Fruit fly (Drosophila melanogaster) whole organism, embryonic: Measurements from ENCODE around the gene CG15019.

Experiments used
- BEAF-32 ChIP-seq: fragments of 200-800 bp; sonication (Bioruptor generic); optimal IDR thresholded peaks from 3 replicates; lab custom pipeline; 2017; ENCODE audit warnings: missing biosample characterization, missing genetic modification characterization, mild to moderate bottlenecking, moderate library complexity, missing genetic modification reagents
- Blimp-1 ChIP-seq: fragments of 200-800 bp; sonication (Bioruptor generic); optimal IDR thresholded peaks from 3 replicates; lab custom pipeline; 2018; ENCODE audit warnings: missing biosample characterization, missing genetic modification characterization, mild to moderate bottlenecking, moderate library complexity, missing genetic modification reagents
- CG10462 ChIP-seq: fragments of 200-800 bp; sonication (Bioruptor generic); optimal IDR thresholded peaks from 2 replicates; lab custom pipeline; 2016; ENCODE audit warnings: missing biosample characterization, missing genetic modification characterization
- CG13894 ChIP-seq: fragments of 200-800 bp; sonication (Bioruptor generic); optimal IDR thresholded peaks from 3 replicates; lab custom pipeline; 2018; ENCODE audit warnings: missing biosample characterization, mild to moderate bottlenecking, missing genetic modification characterization, moderate library complexity
- CG14441 ChIP-seq: fragments of 200-800 bp; sonication (Bioruptor generic); IDR thresholded peaks from 2 replicates; pipeline ENCODE4 v1.3.6; 2022; ENCODE audit warnings: missing biosample characterization, missing genetic modification characterization
- CG14667 ChIP-seq: fragments of 200-800 bp; sonication (Bioruptor generic); IDR thresholded peaks from 2 replicates; pipeline ENCODE4 v1.3.6; 2022; ENCODE audit warnings: missing biosample characterization, missing genetic modification characterization
- CG1647 ChIP-seq: fragments of 200-800 bp; sonication (Bioruptor generic); optimal IDR thresholded peaks from 3 replicates; lab custom pipeline; 2016; ENCODE audit warnings: missing biosample characterization, missing genetic modification characterization
- CG1792 ChIP-seq: fragments of 200-800 bp; sonication (Bioruptor generic); optimal IDR thresholded peaks from 2 replicates; lab custom pipeline; 2016; ENCODE audit warnings: missing biosample characterization, missing genetic modification characterization
- CG18262 ChIP-seq: fragments of 200-800 bp; optimal IDR thresholded peaks from 3 replicates; lab custom pipeline; 2019; ENCODE audit warnings: missing biosample characterization, mild to moderate bottlenecking, missing genetic modification characterization, moderate library complexity
- CG1832 ChIP-seq: fragments of 200-800 bp; sonication (Bioruptor generic); optimal IDR thresholded peaks from 2 replicates; lab custom pipeline; 2017; ENCODE audit warnings: missing biosample characterization, mild to moderate bottlenecking, missing genetic modification characterization, inconsistent platforms
- CG2120 ChIP-seq: fragments of 200-800 bp; sonication (Bioruptor generic); optimal IDR thresholded peaks from 3 replicates; lab custom pipeline; 2016; ENCODE audit warnings: missing biosample characterization, missing genetic modification characterization
- CG2678 ChIP-seq: fragments of 200-800 bp; sonication (Bioruptor generic); optimal IDR thresholded peaks from 3 replicates; lab custom pipeline; 2019; ENCODE audit warnings: missing biosample characterization, mild to moderate bottlenecking, missing genetic modification characterization, moderate library complexity
- CG3838 ChIP-seq: fragments of 200-800 bp; sonication (Bioruptor generic); optimal IDR thresholded peaks from 3 replicates; lab custom pipeline; 2016; ENCODE audit warnings: missing biosample characterization, missing genetic modification characterization
- CG43689 ChIP-seq: fragments of 200-800 bp; sonication (Bioruptor generic); IDR thresholded peaks from 2 replicates; pipeline ENCODE4 v1.3.6; 2022; ENCODE audit warnings: missing biosample characterization, missing genetic modification characterization
- CG6654 ChIP-seq: fragments of 200-800 bp; sonication (Bioruptor generic); optimal IDR thresholded peaks from 2 replicates; lab custom pipeline; 2017; ENCODE audit warnings: missing biosample characterization, mild to moderate bottlenecking, missing genetic modification characterization
- CG7963 ChIP-seq: fragments of 200-800 bp; sonication (Bioruptor generic); IDR thresholded peaks from 3 replicates; pipeline ENCODE4 v1.3.6; 2022; ENCODE audit warnings: missing biosample characterization, missing genetic modification characterization; ENCODE audit not compliant: partially characterized antibody
- D19A ChIP-seq: fragments of 200-800 bp; optimal IDR thresholded peaks from 3 replicates; lab custom pipeline; 2019; ENCODE audit warnings: missing biosample characterization, mild to moderate bottlenecking, missing genetic modification characterization, moderate library complexity
- Doc2 ChIP-seq: fragments of 200-800 bp; sonication (Bioruptor generic); IDR thresholded peaks from 2 replicates; pipeline ENCODE4 v1.3.6; 2022; ENCODE audit warnings: missing biosample characterization, missing genetic modification characterization
- Dp ChIP-seq: fragments of 200-800 bp; sonication (Bioruptor generic); optimal IDR thresholded peaks from 2 replicates; lab custom pipeline; 2018; ENCODE audit warnings: missing biosample characterization, mild to moderate bottlenecking, missing genetic modification characterization, moderate library complexity
- Eip74EF ChIP-seq, 2 experiments: fragments of 200-800 bp in 1 of 2; fragments of >200 bp in 1 of 2; sonication (Bioruptor generic) in 1 of 2; optimal IDR thresholded peaks; 2 replicates each; lab custom pipeline; 2017 to 2019; ENCODE audit warnings: missing biosample characterization in 2 of 2, missing genetic modification characterization in 2 of 2, mild to moderate bottlenecking in 1 of 2, moderate library complexity in 1 of 2
- Kr ChIP-seq: fragments of 200-800 bp; sonication (Bioruptor generic); optimal IDR thresholded peaks from 2 replicates; lab custom pipeline; 2017; ENCODE audit warnings: missing biosample characterization, mild to moderate bottlenecking, missing genetic modification characterization
- Meics ChIP-seq: fragments of 200-800 bp; sonication (Bioruptor generic); optimal IDR thresholded peaks from 2 replicates; lab custom pipeline; 2017; ENCODE audit warnings: missing biosample characterization, mild to moderate bottlenecking, missing genetic modification characterization
- Pdp1 ChIP-seq, 2 experiments: fragments of 200-800 bp; sonication (Bioruptor generic); optimal IDR thresholded peaks; 3 replicates each; lab custom pipeline; 2016; ENCODE audit warnings: missing biosample characterization in 2 of 2, missing genetic modification characterization in 2 of 2, mild to moderate bottlenecking in 1 of 2, moderate library complexity in 1 of 2
- Sin3A ChIP-seq: fragments of >200 bp; optimal IDR thresholded peaks from 2 replicates; lab custom pipeline; 2018
- Six4 ChIP-seq: fragments of 200-800 bp; sonication (Bioruptor generic); optimal IDR thresholded peaks from 2 replicates; lab custom pipeline; 2016; ENCODE audit warnings: missing biosample characterization, missing genetic modification characterization
- Sry-β ChIP-seq: fragments of 200-800 bp; sonication (Bioruptor generic); optimal IDR thresholded peaks from 2 replicates; lab custom pipeline; 2018; ENCODE audit warnings: missing biosample characterization, mild to moderate bottlenecking, missing genetic modification characterization, moderate library complexity
- Sry-δ ChIP-seq: fragments of 200-800 bp; sonication (Bioruptor generic); optimal IDR thresholded peaks from 2 replicates; lab custom pipeline; 2016; ENCODE audit warnings: missing biosample characterization, missing genetic modification characterization
- Stat92E ChIP-seq, 3 experiments: fragments of >200 bp in 2 of 3; fragments of 200-800 bp in 1 of 3; sonication (Bioruptor generic) in 1 of 3; optimal IDR thresholded peaks; 2 replicates each; lab custom pipeline; 2017 to 2019; ENCODE audit warnings: missing biosample characterization in 3 of 3, missing genetic modification characterization in 3 of 3, mild to moderate bottlenecking in 1 of 3, moderate library complexity in 1 of 3
- Xbp1 ChIP-seq: fragments of 200-800 bp; sonication (Bioruptor generic); optimal IDR thresholded peaks from 3 replicates; lab custom pipeline; 2016; ENCODE audit warnings: missing biosample characterization, mild to moderate bottlenecking, missing genetic modification characterization
- al ChIP-seq: fragments of 200-800 bp; sonication (Bioruptor generic); IDR thresholded peaks from 2 replicates; pipeline ENCODE4 v1.3.6; 2022; ENCODE audit warnings: missing biosample characterization, missing genetic modification characterization
- ara ChIP-seq: fragments of 200-800 bp; sonication (Bioruptor generic); IDR thresholded peaks from 2 replicates; pipeline ENCODE4 v1.3.6; 2022; ENCODE audit warnings: missing biosample characterization, missing genetic modification characterization
- cad ChIP-seq: fragments of >200 bp; optimal IDR thresholded peaks from 2 replicates; lab custom pipeline; 2017; ENCODE audit warnings: missing biosample characterization, missing genetic modification characterization
- fd3F ChIP-seq: fragments of 200-800 bp; sonication (Bioruptor generic); optimal IDR thresholded peaks from 2 replicates; lab custom pipeline; 2018; ENCODE audit warnings: missing biosample characterization, mild to moderate bottlenecking, missing genetic modification characterization, moderate library complexity
- gsb-n ChIP-seq: fragments of 200-800 bp; sonication (Bioruptor generic); optimal IDR thresholded peaks from 3 replicates; lab custom pipeline; 2018; ENCODE audit warnings: missing biosample characterization, mild to moderate bottlenecking, missing genetic modification characterization
- gt ChIP-seq: fragments of 200-800 bp; sonication (Bioruptor generic); IDR thresholded peaks from 2 replicates; pipeline ENCODE4 v1.3.6; 2022; ENCODE audit warnings: missing biosample characterization, missing genetic modification characterization
- hbn ChIP-seq: fragments of 200-800 bp; sonication (Bioruptor generic); IDR thresholded peaks from 2 replicates; pipeline ENCODE4 v1.3.6; 2022; ENCODE audit warnings: missing biosample characterization, missing genetic modification characterization; ENCODE audit not compliant: partially characterized antibody
- her ChIP-seq: fragments of 200-800 bp; sonication (Bioruptor generic); optimal IDR thresholded peaks from 2 replicates; lab custom pipeline; 2016; ENCODE audit warnings: missing biosample characterization, missing genetic modification characterization
- jing ChIP-seq: fragments of 200-800 bp; sonication (Bioruptor generic); optimal IDR thresholded peaks from 2 replicates; lab custom pipeline; 2018; ENCODE audit warnings: missing biosample characterization, mild to moderate bottlenecking, missing genetic modification characterization
- mam ChIP-seq: fragments of 200-800 bp; sonication (Bioruptor generic); optimal IDR thresholded peaks from 3 replicates; lab custom pipeline; 2016; ENCODE audit warnings: missing biosample characterization, missing genetic modification characterization
- mld ChIP-seq: fragments of 200-800 bp; sonication (Bioruptor generic); IDR thresholded peaks from 3 replicates; pipeline ENCODE4 v1.3.6; 2022; ENCODE audit warnings: missing biosample characterization, missing genetic modification characterization; ENCODE audit not compliant: partially characterized antibody
- nerfin-2 ChIP-seq: fragments of 200-800 bp; sonication (Bioruptor generic); IDR thresholded peaks from 2 replicates; pipeline ENCODE4 v1.3.6; 2022; ENCODE audit warnings: missing biosample characterization, missing genetic modification characterization; ENCODE audit not compliant: partially characterized antibody
- oc ChIP-seq: fragments of 200-800 bp; sonication (Bioruptor generic); optimal IDR thresholded peaks from 2 replicates; lab custom pipeline; 2018; ENCODE audit warnings: missing biosample characterization, mild to moderate bottlenecking, missing genetic modification characterization, moderate library complexity
- pho ChIP-seq: fragments of 200-800 bp; sonication (Bioruptor generic); optimal IDR thresholded peaks from 2 replicates; lab custom pipeline; 2016; ENCODE audit warnings: missing biosample characterization, missing genetic modification characterization
- pzg ChIP-seq: fragments of 200-800 bp; sonication (Bioruptor generic); optimal IDR thresholded peaks from 3 replicates; lab custom pipeline; 2018; ENCODE audit warnings: missing biosample characterization, mild to moderate bottlenecking, missing genetic modification characterization, moderate library complexity
- vvl ChIP-seq: fragments of 200-800 bp; sonication (Bioruptor generic); IDR thresholded peaks from 2 replicates; pipeline ENCODE4 v1.3.6; 2022; ENCODE audit warnings: missing biosample characterization, missing genetic modification characterization
- zen2 ChIP-seq: fragments of 200-800 bp; sonication (Bioruptor generic); IDR thresholded peaks from 3 replicates; pipeline ENCODE4 v1.3.6; 2022; ENCODE audit warnings: missing biosample characterization, missing genetic modification characterization; ENCODE audit not compliant: partially characterized antibody

CG15019 gene

DNA sequence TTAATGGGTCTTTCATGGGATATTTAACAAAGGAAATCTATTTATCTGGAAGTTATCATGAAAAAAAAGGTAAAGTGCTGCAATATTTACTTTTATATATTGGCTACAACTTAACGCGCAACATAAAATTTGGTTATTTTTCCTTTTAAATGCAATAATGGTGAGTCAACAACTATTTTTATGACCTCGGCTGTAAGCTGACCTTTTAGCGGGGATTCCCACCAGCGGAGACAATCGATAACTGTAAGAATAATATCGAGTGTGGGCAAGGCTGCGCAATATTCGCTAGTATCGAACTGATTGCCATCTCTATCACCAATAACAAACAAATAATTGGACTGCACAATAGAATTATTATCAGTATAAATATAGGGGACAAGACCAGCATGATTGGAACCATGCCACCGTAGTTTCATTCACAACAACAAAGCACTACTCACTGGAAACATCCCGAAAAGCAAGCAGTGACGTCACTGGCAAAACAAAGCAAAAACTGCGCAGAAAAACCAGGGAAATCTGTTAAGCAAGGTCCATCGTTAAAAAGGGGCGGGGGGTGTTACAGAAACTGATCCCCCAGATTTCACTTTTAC is 2.6 kb downstream of the CG15019 start, which contains the start of gene Syx17 (continued):
- peak; percentile 94 for TF ChIP-seq BEAF-32 (GFP tag; lab: Kevin White, UChicago)
- TF ChIP-seq Kr, result no peak

DNA sequence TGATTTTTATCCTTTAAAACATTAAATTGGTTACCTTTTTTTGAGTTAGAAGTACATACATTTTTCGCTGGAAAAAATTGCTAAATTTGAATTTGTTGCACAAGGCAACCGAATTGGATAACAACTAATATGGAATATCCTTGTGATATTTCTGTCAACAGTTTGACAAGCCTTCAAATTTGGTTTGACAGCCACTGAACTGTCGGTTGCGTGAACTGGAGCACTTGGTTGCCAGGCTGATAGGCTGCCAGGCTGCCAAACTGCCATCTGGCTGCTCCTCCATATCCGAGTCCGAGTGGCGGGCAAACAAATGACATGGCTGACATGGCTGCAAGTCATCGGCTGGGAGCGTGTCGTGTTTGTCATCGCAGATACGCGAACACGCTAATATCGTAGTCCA is 4.6 kb downstream of the CG15019 start:
- TF ChIP-seq cad (GFP tag; lab: Kevin White, UChicago), result peak; percentile 90
- no peak for TF ChIP-seq CG13894 (tag; lab: Kevin White, UChicago)
- no peak for TF ChIP-seq hbn (GFP tag; lab: Robert Waterston, UW)
- peak; percentile 94 for TF ChIP-seq CG6654 (GFP tag; lab: Kevin White, UChicago)
- no peak for TF ChIP-seq Stat92E (GFP tag; optimal IDR thresholded peaks at IDR 0.05; lab: Kevin White, UChicago)

- no peak for TF ChIP-seq CG7963 (GFP tag; lab: Robert Waterston, UW)
- TF ChIP-seq CG1647 (GFP tag; lab: Kevin White, UChicago), result no peak
- no peak for TF ChIP-seq pho (GFP tag; lab: Kevin White, UChicago)
- no peak for TF ChIP-seq nerfin-2 (GFP tag; lab: Robert Waterston, UW)
- no peak for TF ChIP-seq Sry-δ (GFP tag; lab: Kevin White, UChicago)
- no peak for TF ChIP-seq fd3F (GFP tag; lab: Kevin White, UChicago)
- no peak for TF ChIP-seq CG1792
- no peak for TF ChIP-seq D19A (tag; lab: Kevin White, UChicago)
- TF ChIP-seq al (GFP tag; lab: Robert Waterston, UW), result no peak
- TF ChIP-seq Doc2 (GFP tag; lab: Robert Waterston, UW), result no peak
- peak; percentile 28; the same call in 1 of the 2 replicates for TF ChIP-seq ara (GFP tag; lab: Robert Waterston, UW)
- TF ChIP-seq oc (tag; lab: Kevin White, UChicago), result peak; percentile 35
- no peak for TF ChIP-seq mld (GFP tag; lab: Robert Waterston, UW)
- TF ChIP-seq her (GFP tag; lab: Kevin White, UChicago), result no peak
- TF ChIP-seq Xbp1 (GFP tag; lab: Kevin White, UChicago), result no peak
- no peak for TF ChIP-seq jing (GFP tag; lab: Kevin White, UChicago)
- TF ChIP-seq CG2120, result no peak
- TF ChIP-seq Meics, result no peak
- no peak for TF ChIP-seq CG10462 (GFP tag; lab: Kevin White, UChicago)
- TF ChIP-seq gsb-n (tag; lab: Kevin White, UChicago), result peak; percentile 52
- TF ChIP-seq Sin3A (lab: Kevin White, UChicago), result no peak
- no peak for TF ChIP-seq CG1832
- no peak for TF ChIP-seq CG14667
- TF ChIP-seq CG14441 (GFP tag; lab: Robert Waterston, UW), result no peak
- no peak for TF ChIP-seq mam
- TF ChIP-seq CG3838 (GFP tag; lab: Kevin White, UChicago), result no peak
- no peak for TF ChIP-seq Dp
- TF ChIP-seq gt (GFP tag; lab: Robert Waterston, UW), result no peak
- no peak for TF ChIP-seq Pdp1 (GFP tag; optimal IDR thresholded peaks at IDR 0.05; lab: Kevin White, UChicago)
- no peak for TF ChIP-seq CG43689 (GFP tag; lab: Robert Waterston, UW)
- TF ChIP-seq pzg (GFP tag; lab: Kevin White, UChicago), result no peak
- TF ChIP-seq vvl, result peak; percentile 42; the same call in 1 of the 2 replicates
- TF ChIP-seq zen2, result no peak
- peak in 1 of 2 experiments; percentile 34 for TF ChIP-seq Eip74EF (GFP tag; optimal IDR thresholded peaks at IDR 0.05; lab: Kevin White, UChicago)
- TF ChIP-seq Sry-β (GFP tag; lab: Kevin White, UChicago), result no peak
- peak; percentile 48 for TF ChIP-seq CG18262 (tag; lab: Kevin White, UChicago)
- TF ChIP-seq Six4 (GFP tag; lab: Kevin White, UChicago), result no peak
- peak; percentile 27 for TF ChIP-seq CG2678 (tag; lab: Kevin White, UChicago)
- TF ChIP-seq Blimp-1 (GFP tag; lab: Kevin White, UChicago), result peak; percentile 58
These were observed 6.0 kb downstream of the CG15019 start for dm6 chr3L:4399905-4400304.
